Fruit fly (Drosophila melanogaster): ENCODE measurements around the gene CG9784.
A peak's percentile ranks its signal among the peaks of the same experiment; 100 is the strongest.

The CG9784 gene

dm6 chrX:16640260-16641100, 41.5 kb upstream of the CG9784 start, which contains the start of the genes SNRPG and mthl1 (continued):
- peak; percentile 73 for TF ChIP-seq CG13287 (GFP tag; IDR thresholded peaks at IDR 0.05; ENCODE audit: partially characterized antibody)
- TF ChIP-seq HLH54F (GFP tag; optimal IDR thresholded peaks at IDR 0.05): peak; percentile 89
- no peak for TF ChIP-seq Kr (GFP tag; optimal IDR thresholded peaks at IDR 0.05)
- TF ChIP-seq Bdp1 (GFP tag; optimal IDR thresholded peaks at IDR 0.05): peak; percentile 70
- TF ChIP-seq ttk (GFP tag; IDR thresholded peaks at IDR 0.05): peak; percentile 93
- TF ChIP-seq bigmax (GFP tag; optimal IDR thresholded peaks at IDR 0.05): no peak
- TF ChIP-seq B-H1 (GFP tag; IDR thresholded peaks at IDR 0.05): peak; percentile 88
- no peak for TF ChIP-seq CG4707 (GFP tag; optimal IDR thresholded peaks at IDR 0.05)
- TF ChIP-seq hkb (optimal IDR thresholded peaks at IDR 0.05): peak; percentile 11
- peak; percentile 82 for TF ChIP-seq hkb (GFP tag; IDR thresholded peaks at IDR 0.05)
- TF ChIP-seq crp (GFP tag; optimal IDR thresholded peaks at IDR 0.05): peak in 1 of 2 experiments; percentile 30
- peak; percentile 33 for TF ChIP-seq Six4 (GFP tag; optimal IDR thresholded peaks at IDR 0.05)
- TF ChIP-seq CG12104 (GFP tag; optimal IDR thresholded peaks at IDR 0.05): peak; percentile 54
- TF ChIP-seq mirr (GFP tag; optimal IDR thresholded peaks at IDR 0.05): peak; percentile 24
- peak; percentile 86 for TF ChIP-seq tio (GFP tag; optimal IDR thresholded peaks at IDR 0.05)
- peak; percentile 45 for TF ChIP-seq pfk (GFP tag; optimal IDR thresholded peaks at IDR 0.05)
- peak; percentile 81 for TF ChIP-seq CG13775 (GFP tag; optimal IDR thresholded peaks at IDR 0.05)
- TF ChIP-seq Nf-YA (GFP tag; IDR thresholded peaks at IDR 0.05): peak; percentile 61; the same call in 1 of the 2 replicates
- peak; percentile 70 for TF ChIP-seq hbn (GFP tag; IDR thresholded peaks at IDR 0.05; ENCODE audit: partially characterized antibody)
- peak; percentile 76 for TF ChIP-seq danr (GFP tag; IDR thresholded peaks at IDR 0.05)
- peak; percentile 74 for TF ChIP-seq CG10209 (GFP tag; optimal IDR thresholded peaks at IDR 0.05)
- TF ChIP-seq onecut (GFP tag; IDR thresholded peaks at IDR 0.05): no peak; the same call in 1 of the 2 replicates
- peak; percentile 95 for TF ChIP-seq CG32772 (GFP tag; IDR thresholded peaks at IDR 0.05)
- TF ChIP-seq dimm (GFP tag; IDR thresholded peaks at IDR 0.05): peak; percentile 55; the same call in 1 of the 2 replicates
- peak; percentile 71; the same call in 1 of the 3 replicates for TF ChIP-seq sr (GFP tag; IDR thresholded peaks at IDR 0.05)
- TF ChIP-seq CG3838 (GFP tag; optimal IDR thresholded peaks at IDR 0.05): peak; percentile 32
- peak; percentile 70 for TF ChIP-seq Lim3 (GFP tag; IDR thresholded peaks at IDR 0.05)
- no peak for TF ChIP-seq CG33557 (GFP tag; optimal IDR thresholded peaks at IDR 0.05)
- TF ChIP-seq peb (GFP tag; IDR thresholded peaks at IDR 0.05): peak; percentile 68
- no peak for TF ChIP-seq CG6254 (GFP tag; optimal IDR thresholded peaks at IDR 0.05)
- TF ChIP-seq amos (GFP tag; IDR thresholded peaks at IDR 0.05; ENCODE audit: partially characterized antibody): peak; percentile 68
- peak; percentile 90 for TF ChIP-seq chn (GFP tag; optimal IDR thresholded peaks at IDR 0.05)
- no peak for TF ChIP-seq sc (optimal IDR thresholded peaks at IDR 0.05)
- TF ChIP-seq sc (GFP tag; optimal IDR thresholded peaks at IDR 0.05): peak; percentile 25
- TF ChIP-seq jing (GFP tag; optimal IDR thresholded peaks at IDR 0.05): peak; percentile 30
- TF ChIP-seq Hmx (GFP tag; optimal IDR thresholded peaks at IDR 0.05): peak; percentile 18
- TF ChIP-seq pnt (GFP tag; optimal IDR thresholded peaks at IDR 0.05): peak; percentile 88
- TF ChIP-seq Doc2 (GFP tag; IDR thresholded peaks at IDR 0.05): peak; percentile 53; the same call in 1 of the 2 replicates
- peak; percentile 81 for TF ChIP-seq CG12155 (GFP tag; optimal IDR thresholded peaks at IDR 0.05)
- peak; percentile 29 for TF ChIP-seq kay (GFP tag; optimal IDR thresholded peaks at IDR 0.05)
- TF ChIP-seq btn (GFP tag; optimal IDR thresholded peaks at IDR 0.05): no peak
- peak; percentile 92 for TF ChIP-seq al (GFP tag; IDR thresholded peaks at IDR 0.05)
- 0 out of 3 replicates have a peak, but pooled peaks have one; percentile 16 for TF ChIP-seq z (GFP tag; IDR thresholded peaks at IDR 0.05)
- peak; percentile 31 for TF ChIP-seq CG34376 (GFP tag; optimal IDR thresholded peaks at IDR 0.05)
- peak; percentile 65 for TF ChIP-seq unpg (GFP tag; optimal IDR thresholded peaks at IDR 0.05)
- TF ChIP-seq CG33213 (GFP tag; optimal IDR thresholded peaks at IDR 0.05): peak; percentile 54
- TF ChIP-seq Nf-YC (tag; optimal IDR thresholded peaks at IDR 0.05): peak; percentile 46
- peak; percentile 79 for TF ChIP-seq Fer3 (tag; optimal IDR thresholded peaks at IDR 0.05)
- peak; percentile 77 for TF ChIP-seq ewg (GFP tag; optimal IDR thresholded peaks at IDR 0.05)
